Fruit fly (Drosophila melanogaster) whole organism, prepupa: ENCODE measurements around the gene CG42305.

Source experiments
- CG10631 ChIP-seq: fragments of 200-800 bp; sonication (Bioruptor generic); optimal IDR thresholded peaks from 2 replicates; lab custom pipeline; 2016; ENCODE audit warnings: missing biosample characterization, missing genetic modification characterization
- CG10669 ChIP-seq: fragments of 200-800 bp; sonication (Bioruptor generic); optimal IDR thresholded peaks from 3 replicates; lab custom pipeline; 2018; ENCODE audit warnings: missing biosample characterization, mild to moderate bottlenecking, missing genetic modification characterization, moderate library complexity
- CG11294 ChIP-seq: fragments of 200-800 bp; sonication (Bioruptor generic); IDR thresholded peaks from 2 replicates; pipeline ENCODE4 v1.3.6; 2022; ENCODE audit warnings: missing biosample characterization, missing genetic modification characterization
- CG11762 ChIP-seq: fragments of 200-800 bp; sonication (Bioruptor generic); optimal IDR thresholded peaks from 3 replicates; lab custom pipeline; 2016; ENCODE audit warnings: missing biosample characterization, missing genetic modification characterization; ENCODE audit not compliant: insufficient read depth
- CG11902 ChIP-seq: fragments of 200-800 bp; sonication (Bioruptor generic); optimal IDR thresholded peaks from 3 replicates; lab custom pipeline; 2016; ENCODE audit warnings: missing biosample characterization, missing genetic modification characterization
- CG15336 ChIP-seq: fragments of 200-800 bp; sonication (Bioruptor generic); IDR thresholded peaks from 2 replicates; pipeline ENCODE4 v1.3.6; 2022; ENCODE audit warnings: missing biosample characterization, missing genetic modification characterization
- CG31627 ChIP-seq: fragments of 200-800 bp; sonication (Bioruptor generic); optimal IDR thresholded peaks from 3 replicates; lab custom pipeline; 2016; ENCODE audit warnings: missing biosample characterization, missing genetic modification characterization
- CG32006 ChIP-seq: fragments of 200-800 bp; sonication (Bioruptor generic); optimal IDR thresholded peaks from 3 replicates; lab custom pipeline; 2017; ENCODE audit warnings: missing biosample characterization, mild to moderate bottlenecking, missing genetic modification characterization
- CG4318 ChIP-seq: fragments of 200-800 bp; sonication (Bioruptor generic); optimal IDR thresholded peaks from 3 replicates; lab custom pipeline; 2017; ENCODE audit warnings: missing biosample characterization, mild to moderate bottlenecking, missing genetic modification characterization
- CG6163 ChIP-seq: fragments of 200-800 bp; sonication (Bioruptor generic); IDR thresholded peaks from 3 replicates; pipeline ENCODE4 v1.3.6; 2022; ENCODE audit warnings: missing biosample characterization, missing genetic modification characterization
- CG6276 ChIP-seq: fragments of 200-800 bp; sonication (Bioruptor generic); optimal IDR thresholded peaks from 2 replicates; lab custom pipeline; 2017; ENCODE audit warnings: missing biosample characterization, mild to moderate bottlenecking, missing genetic modification characterization
- CG6808 ChIP-seq: fragments of 200-800 bp; sonication (Bioruptor generic); optimal IDR thresholded peaks from 3 replicates; lab custom pipeline; 2017; ENCODE audit warnings: missing biosample characterization, missing genetic modification characterization, mild to moderate bottlenecking, moderate library complexity, missing genetic modification reagents
- CG7368 ChIP-seq: fragments of 200-800 bp; sonication (Bioruptor generic); optimal IDR thresholded peaks from 3 replicates; lab custom pipeline; 2016; ENCODE audit warnings: missing biosample characterization, missing genetic modification characterization
- CG8119 ChIP-seq: fragments of 200-800 bp; sonication (Bioruptor generic); IDR thresholded peaks from 3 replicates; pipeline ENCODE4 v1.3.6; 2022; ENCODE audit warnings: missing biosample characterization, missing genetic modification characterization
- CG8632 ChIP-seq: fragments of 200-800 bp; sonication (Bioruptor generic); optimal IDR thresholded peaks from 3 replicates; lab custom pipeline; 2016; ENCODE audit warnings: missing biosample characterization, missing genetic modification characterization
- Eip75B ChIP-seq: fragments of 200-800 bp; sonication (Bioruptor generic); optimal IDR thresholded peaks from 3 replicates; lab custom pipeline; 2016; ENCODE audit warnings: missing biosample characterization, missing genetic modification characterization
- Eip78C ChIP-seq: fragments of 200-800 bp; sonication (Bioruptor generic); peaks from one replicate; lab custom pipeline; 2016; ENCODE audit warnings: missing biosample characterization, missing genetic modification characterization
- Ets96B ChIP-seq: fragments of 200-800 bp; optimal IDR thresholded peaks from 2 replicates; lab custom pipeline; 2019; ENCODE audit warnings: missing biosample characterization, mild to moderate bottlenecking, missing genetic modification characterization, moderate library complexity
- Gug ChIP-seq: fragments of 200-800 bp; sonication (Bioruptor generic); IDR thresholded peaks from 2 replicates; pipeline ENCODE4 v1.3.6; 2022; ENCODE audit warnings: missing biosample characterization, missing genetic modification characterization
- Hr38 ChIP-seq: sonication (Bioruptor generic); optimal IDR thresholded peaks from 2 replicates; lab custom pipeline; 2016; ENCODE audit warnings: missing biosample characterization, missing genetic modification characterization
- Hr4 ChIP-seq: fragments of 200-800 bp; sonication (Bioruptor generic); optimal IDR thresholded peaks from 3 replicates; lab custom pipeline; 2016; ENCODE audit warnings: missing biosample characterization, missing genetic modification characterization
- Lpt ChIP-seq: fragments of 200-800 bp; sonication (Bioruptor generic); optimal IDR thresholded peaks from 3 replicates; lab custom pipeline; 2016; ENCODE audit warnings: missing biosample characterization, missing genetic modification characterization
- OdsH ChIP-seq: fragments of 200-800 bp; sonication (Bioruptor generic); optimal IDR thresholded peaks from 3 replicates; lab custom pipeline; 2016; ENCODE audit warnings: missing biosample characterization, missing genetic modification characterization
- Smox ChIP-seq: fragments of 200-800 bp; sonication (Bioruptor generic); optimal IDR thresholded peaks from 3 replicates; lab custom pipeline; 2016; ENCODE audit warnings: missing biosample characterization, missing genetic modification characterization
- Sox14 ChIP-seq: fragments of 200-800 bp; sonication (Bioruptor generic); optimal IDR thresholded peaks from 3 replicates; lab custom pipeline; 2016; ENCODE audit warnings: missing biosample characterization, missing genetic modification characterization
- achi ChIP-seq: fragments of 200-800 bp; sonication (Bioruptor generic); optimal IDR thresholded peaks from 3 replicates; lab custom pipeline; 2016; ENCODE audit warnings: missing biosample characterization, missing genetic modification characterization
- acj6 ChIP-seq: fragments of 200-800 bp; sonication (Bioruptor generic); optimal IDR thresholded peaks from 3 replicates; lab custom pipeline; 2016; ENCODE audit warnings: missing biosample characterization, missing genetic modification characterization
- eg ChIP-seq: fragments of 200-800 bp; sonication (Bioruptor generic); IDR thresholded peaks from 3 replicates; pipeline ENCODE4 v1.3.6; 2022; ENCODE audit warnings: missing biosample characterization, missing genetic modification characterization
- fd85E ChIP-seq: fragments of 200-800 bp; sonication (Bioruptor generic); optimal IDR thresholded peaks from 3 replicates; lab custom pipeline; 2016; ENCODE audit warnings: missing biosample characterization, missing genetic modification characterization
- fkh ChIP-seq: fragments of 200-800 bp; sonication (Bioruptor generic); optimal IDR thresholded peaks from 3 replicates; lab custom pipeline; 2017; ENCODE audit warnings: missing biosample characterization, mild to moderate bottlenecking, missing genetic modification characterization, moderate library complexity
- lz ChIP-seq: fragments of 200-800 bp; sonication (Bioruptor generic); optimal IDR thresholded peaks from 3 replicates; lab custom pipeline; 2016; ENCODE audit warnings: missing biosample characterization, missing genetic modification characterization
- net ChIP-seq: fragments of 200-800 bp; sonication (Bioruptor generic); optimal IDR thresholded peaks from 3 replicates; lab custom pipeline; 2016; ENCODE audit warnings: missing biosample characterization, missing genetic modification characterization
- pdm3 ChIP-seq: fragments of 200-800 bp; sonication (Bioruptor generic); optimal IDR thresholded peaks from 3 replicates; lab custom pipeline; 2016; ENCODE audit warnings: missing biosample characterization, missing genetic modification characterization
- salr ChIP-seq, 2 experiments: fragments of 200-800 bp; sonication (Bioruptor generic); optimal IDR thresholded peaks; 3 replicates each; lab custom pipeline; 2016 to 2018; ENCODE audit warnings: missing biosample characterization in 2 of 2, missing genetic modification characterization in 2 of 2, mild to moderate bottlenecking in 1 of 2
- ss ChIP-seq, 2 experiments: fragments of 200-800 bp; sonication (Bioruptor generic); optimal IDR thresholded peaks; 2 replicates in 1 of 2; 3 replicates in 1 of 2; lab custom pipeline; 2017 to 2018; ENCODE audit warnings: mild to moderate bottlenecking in 2 of 2, missing biosample characterization in 2 of 2, missing genetic modification characterization in 2 of 2, moderate library complexity in 1 of 2
- svp ChIP-seq: fragments of 200-800 bp; sonication (Bioruptor generic); peaks from one replicate; lab custom pipeline; 2016; ENCODE audit warnings: missing biosample characterization, missing genetic modification characterization
- topi ChIP-seq: fragments of 200-800 bp; sonication (Bioruptor generic); optimal IDR thresholded peaks from 3 replicates; lab custom pipeline; 2016; ENCODE audit warnings: missing biosample characterization, missing genetic modification characterization
- vri ChIP-seq: fragments of 200-800 bp; sonication (Bioruptor generic); optimal IDR thresholded peaks from 3 replicates; lab custom pipeline; 2016; ENCODE audit warnings: missing biosample characterization, mild to moderate bottlenecking, missing genetic modification characterization

Gene CG42305

DNA sequence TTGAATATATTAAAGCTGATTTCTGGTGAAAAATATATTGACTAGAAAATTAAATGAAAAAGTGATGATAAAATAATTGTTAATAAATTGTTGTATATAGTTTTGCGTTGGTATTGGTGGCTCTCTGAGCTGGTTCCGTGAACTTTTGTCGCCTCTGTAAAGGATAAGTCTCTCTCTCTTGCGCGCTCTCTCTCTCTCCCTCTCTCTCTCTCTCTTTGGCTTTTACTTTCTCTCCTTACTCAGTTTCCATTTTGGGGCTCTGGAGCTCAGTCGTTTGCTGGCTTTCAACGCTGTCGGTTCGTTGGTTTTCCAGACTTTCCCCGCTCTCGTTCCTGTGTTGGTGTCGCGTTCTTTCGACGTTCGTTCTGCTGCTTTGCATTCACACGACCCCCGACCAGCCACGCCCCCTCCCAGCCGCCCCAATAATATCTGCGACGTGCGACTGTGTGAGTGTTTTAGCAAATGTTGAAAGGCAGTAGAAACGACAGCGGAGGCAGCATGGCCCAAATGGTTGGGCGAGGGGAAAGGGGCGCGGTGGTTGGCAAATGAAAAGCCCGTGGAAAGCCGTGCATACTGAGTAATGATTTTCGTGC, 32.6 kb downstream of the CG42305 start, which contains the start of gene CG17321:
Gene CG17321, plus strand, starts transcription at position 268 of the 593 bp plus-strand sequence.
- TF ChIP-seq svp (peak; percentile 79), CG6163 (GFP tag; lab: Robert Waterston, UW) (peak; percentile 15; the same call in 1 of the 3 replicates), Sox14 (no peak), fkh (GFP tag; lab: Kevin White, UChicago) (no peak), CG10631 (GFP tag; lab: Kevin White, UChicago) (no peak), Lpt (no peak), Eip78C (GFP tag; lab: Kevin White, UChicago) (peak; percentile 33), ss (GFP tag; optimal IDR thresholded peaks at IDR 0.05; lab: Kevin White, UChicago) (peak in 1 of 2 experiments; percentile 13), CG7368 (peak; percentile 23)

DNA sequence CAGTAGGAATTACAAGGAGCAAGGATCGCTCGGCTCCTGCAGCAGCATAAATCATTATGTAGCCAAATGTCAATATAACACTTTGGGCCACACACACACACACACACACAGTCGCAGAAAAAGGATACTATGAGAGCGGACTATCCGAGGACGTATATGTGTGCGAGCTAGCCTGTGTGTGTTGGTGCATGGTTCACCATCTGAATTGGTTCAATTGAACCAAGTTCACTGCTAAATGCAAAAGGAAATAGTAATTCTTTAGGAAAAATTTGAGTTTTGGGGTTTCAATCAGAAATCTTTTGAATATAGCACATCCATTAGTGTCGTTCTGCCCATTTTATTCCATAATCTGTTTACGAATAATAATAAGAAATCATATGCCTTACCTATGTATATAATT, 33.7 kb downstream of the CG42305 start:
- no peak for TF ChIP-seq CG11762 (GFP tag; lab: Kevin White, UChicago)
- TF ChIP-seq CG10669 (GFP tag; lab: Kevin White, UChicago) = no peak
- TF ChIP-seq svp = no peak
- no peak for TF ChIP-seq lz (GFP tag; lab: Kevin White, UChicago)
- TF ChIP-seq achi (GFP tag; lab: Kevin White, UChicago) = no peak
- TF ChIP-seq Gug (GFP tag; lab: Robert Waterston, UW) = no peak
- no peak for TF ChIP-seq vri (GFP tag; lab: Kevin White, UChicago)
- no peak for TF ChIP-seq acj6 (GFP tag; lab: Kevin White, UChicago)
- no peak for TF ChIP-seq eg (GFP tag; lab: Robert Waterston, UW)
- no peak for TF ChIP-seq ss (GFP tag; optimal IDR thresholded peaks at IDR 0.05; lab: Kevin White, UChicago)
- TF ChIP-seq salr (GFP tag; optimal IDR thresholded peaks at IDR 0.05; lab: Kevin White, UChicago) = no peak

DNA sequence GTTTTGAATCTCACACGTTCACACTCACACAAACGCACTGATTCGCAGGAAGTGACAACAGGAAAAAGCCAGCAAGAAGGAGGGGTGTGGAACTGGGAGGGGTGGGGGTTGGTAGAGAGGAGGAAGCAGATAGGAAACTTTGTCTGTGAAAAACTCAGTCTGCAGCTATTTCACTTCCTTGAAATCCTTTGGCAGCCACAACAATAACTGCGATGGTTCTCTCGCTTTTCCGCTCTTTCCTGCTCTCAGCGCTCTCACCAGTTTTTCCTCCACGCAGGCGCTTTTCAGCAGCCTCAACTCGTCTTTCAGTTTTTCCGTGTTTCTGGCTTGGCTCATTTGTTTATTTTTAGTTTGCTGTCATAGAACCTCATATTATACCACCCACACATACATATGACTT, 34.4 kb downstream of the CG42305 start:
- TF ChIP-seq Gug (GFP tag; lab: Robert Waterston, UW) = no peak
- no peak for TF ChIP-seq lz (GFP tag; lab: Kevin White, UChicago)
- no peak for TF ChIP-seq svp
- no peak for TF ChIP-seq CG10631 (GFP tag; lab: Kevin White, UChicago)
- TF ChIP-seq Smox (GFP tag; lab: Kevin White, UChicago) = no peak
- no peak for TF ChIP-seq acj6 (GFP tag; lab: Kevin White, UChicago)
- no peak for TF ChIP-seq fkh (GFP tag; lab: Kevin White, UChicago)
- TF ChIP-seq topi (GFP tag; lab: Kevin White, UChicago) = no peak
- no peak for TF ChIP-seq CG11294 (GFP tag; lab: Robert Waterston, UW)
- no peak for TF ChIP-seq net (GFP tag; lab: Kevin White, UChicago)
- TF ChIP-seq CG10669 (GFP tag; lab: Kevin White, UChicago) = no peak
- no peak for TF ChIP-seq Hr38 (GFP tag; lab: Kevin White, UChicago)
- no peak for TF ChIP-seq Eip75B
- TF ChIP-seq CG6808 (GFP tag; lab: Kevin White, UChicago) = no peak
- TF ChIP-seq CG11902 (GFP tag; lab: Kevin White, UChicago) = no peak
- no peak for TF ChIP-seq CG4318 (GFP tag; lab: Kevin White, UChicago)
- no peak for TF ChIP-seq Ets96B (tag; lab: Kevin White, UChicago)
- TF ChIP-seq CG6276 = no peak
- TF ChIP-seq CG32006 (GFP tag; lab: Kevin White, UChicago) = no peak

DNA sequence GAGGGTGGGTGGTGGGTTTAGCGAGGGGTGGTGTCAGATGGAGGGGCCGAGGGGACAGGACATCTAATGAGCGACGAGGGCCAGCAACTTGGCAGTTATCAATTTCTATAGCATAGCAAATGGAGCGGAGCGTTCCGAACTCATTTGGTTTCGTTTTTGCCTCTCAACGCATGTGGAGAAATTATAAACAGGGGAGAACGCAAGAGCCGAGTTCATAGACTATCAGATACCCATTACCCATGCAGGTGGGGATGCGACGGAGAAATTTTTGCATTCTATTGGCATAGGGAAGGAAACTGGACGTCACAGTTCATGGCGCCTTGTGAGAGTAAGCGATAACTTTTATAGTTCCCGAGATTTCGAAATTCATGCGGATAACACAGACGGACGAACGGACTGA, 39.8 kb downstream of the CG42305 start:
- TF ChIP-seq CG6276 (no peak), Smox (GFP tag; lab: Kevin White, UChicago) (no peak), pdm3 (GFP tag; lab: Kevin White, UChicago) (no peak), lz (GFP tag; lab: Kevin White, UChicago) (no peak), CG6163 (GFP tag; lab: Robert Waterston, UW) (no peak), vri (GFP tag; lab: Kevin White, UChicago) (no peak), CG10631 (GFP tag; lab: Kevin White, UChicago) (no peak), net (GFP tag; lab: Kevin White, UChicago) (no peak), Hr4 (GFP tag; lab: Kevin White, UChicago) (no peak), achi (GFP tag; lab: Kevin White, UChicago) (no peak), CG15336 (no peak), OdsH (GFP tag; lab: Kevin White, UChicago) (no peak), CG11762 (GFP tag; lab: Kevin White, UChicago) (no peak), topi (GFP tag; lab: Kevin White, UChicago) (no peak), CG8632 (GFP tag; lab: Kevin White, UChicago) (no peak), CG31627 (GFP tag; lab: Kevin White, UChicago) (no peak), CG8119 (GFP tag; lab: Robert Waterston, UW) (no peak), fd85E (GFP tag; lab: Kevin White, UChicago) (no peak)
